Worm (Caenorhabditis elegans): Measurements from ENCODE around the gene M110.8.

ce11 chrII:8249710-8250109 is 40.3 kb upstream of the M110.8 start:
- TF ChIP-seq nhr-90 (tag; optimal IDR thresholded peaks at IDR 0.05) (no peak), attf-5 (GFP tag; optimal IDR thresholded peaks at IDR 0.05) (no peak), B0035.1 (tag; optimal IDR thresholded peaks at IDR 0.05) (no peak), repo-1 (tag; optimal IDR thresholded peaks at IDR 0.05) (no peak), cebp-2 (GFP tag; IDR thresholded peaks at IDR 0.05) (no peak)
